Worm (Caenorhabditis elegans) whole organism, L3 larva: ENCODE data around the gene F48E8.2.
A peak's percentile ranks its signal among the peaks of the same experiment; 100 is the strongest.

ENCODE experiments used
- ZK546.5 ChIP-seq: sonication (generic microtip); optimal IDR thresholded peaks from 2 replicates; lab custom pipeline; 2017; ENCODE audit warnings: missing biosample characterization, missing genetic modification characterization
- ceh-82 ChIP-seq: fragments of 150-350 bp; optimal IDR thresholded peaks from 2 replicates; lab custom pipeline; 2014; ENCODE audit warnings: missing biosample characterization, missing genetic modification characterization
- elt-1 ChIP-seq: fragments of 150-350 bp; optimal IDR thresholded peaks from 2 replicates; lab custom pipeline; 2014; ENCODE audit warnings: missing biosample characterization, missing genetic modification characterization
- jun-1 ChIP-seq: fragments of 150-350 bp; optimal IDR thresholded peaks from 2 replicates; lab custom pipeline; 2014; ENCODE audit warnings: missing biosample characterization, missing genetic modification reagents, missing genetic modification characterization
- lin-15B ChIP-seq: fragments of 150-350 bp; optimal IDR thresholded peaks from 2 replicates; lab custom pipeline; 2014; ENCODE audit warnings: missing biosample characterization, missing genetic modification characterization
- nhr-25 ChIP-seq: sonication (generic microtip); optimal IDR thresholded peaks from 2 replicates; lab custom pipeline; 2017; ENCODE audit warnings: missing biosample characterization, missing genetic modification characterization
- skn-1 ChIP-seq: fragments of 150-350 bp; optimal IDR thresholded peaks from 2 replicates; lab custom pipeline; 2014; ENCODE audit warnings: missing biosample characterization, missing genetic modification characterization
- unc-62 ChIP-seq: fragments of 150-350 bp; sonication (generic microtip); optimal IDR thresholded peaks from 4 replicates; lab custom pipeline; 2014; ENCODE audit warnings: missing biosample characterization, missing genetic modification reagents, missing genetic modification characterization
- ztf-11 ChIP-seq: fragments of 150-350 bp; optimal IDR thresholded peaks from 2 replicates; lab custom pipeline; 2014; ENCODE audit warnings: missing biosample characterization, missing genetic modification characterization

- TF ChIP-seq ztf-11 (tag; lab: Kevin White, UChicago) (no peak), jun-1 (tag; lab: Kevin White, UChicago) (no peak), lin-15B (tag; lab: Kevin White, UChicago) (no peak), ZK546.5 (tag; lab: Kevin White, UChicago) (no peak), unc-62 (GFP tag; lab: Kevin White, UChicago) (no peak), elt-1 (tag; lab: Kevin White, UChicago) (no peak), skn-1 (no peak), nhr-25 (tag; lab: Kevin White, UChicago) (peak; percentile 86), ceh-82 (tag; lab: Kevin White, UChicago) (no peak)
Observed at ce11 chrIII:5421406-5421805, 42.8 kb upstream of the F48E8.2 start.
